Fruit fly (Drosophila melanogaster) whole organism, embryonic: ENCODE measurements around the gene CG31347.

Experiments
- B-H2 ChIP-seq: fragments of 200-800 bp; sonication (Bioruptor generic); optimal IDR thresholded peaks from 2 replicates; lab custom pipeline; 2018; ENCODE audit warnings: missing biosample characterization, mild to moderate bottlenecking, missing genetic modification characterization
- Bdp1 ChIP-seq: fragments of 200-800 bp; sonication (Bioruptor generic); optimal IDR thresholded peaks from 3 replicates; lab custom pipeline; 2016; ENCODE audit warnings: missing biosample characterization, missing genetic modification characterization
- CG11247 ChIP-seq: fragments of 200-800 bp; sonication (Bioruptor generic); IDR thresholded peaks from 2 replicates; pipeline ENCODE4 v1.3.6; 2022; ENCODE audit warnings: missing biosample characterization, missing genetic modification characterization
- CG11456 ChIP-seq: fragments of 200-800 bp; sonication (Bioruptor generic); IDR thresholded peaks from 3 replicates; pipeline ENCODE4 v1.3.6; 2022; ENCODE audit warnings: missing biosample characterization, missing genetic modification characterization
- CG12942 ChIP-seq: fragments of 200-800 bp; sonication (Bioruptor generic); optimal IDR thresholded peaks from 3 replicates; lab custom pipeline; 2016; ENCODE audit warnings: missing biosample characterization, missing genetic modification characterization
- CG15269 ChIP-seq: fragments of 200-800 bp; sonication (Bioruptor generic); optimal IDR thresholded peaks from 2 replicates; lab custom pipeline; 2018; ENCODE audit warnings: missing biosample characterization, mild to moderate bottlenecking, missing genetic modification characterization, moderate library complexity
- CG15514 ChIP-seq: fragments of 200-800 bp; sonication (Bioruptor generic); optimal IDR thresholded peaks from 3 replicates; lab custom pipeline; 2017; ENCODE audit warnings: missing biosample characterization, missing genetic modification characterization, mild to moderate bottlenecking, moderate library complexity, missing genetic modification reagents
- CG17829 ChIP-seq: fragments of 200-800 bp; optimal IDR thresholded peaks from 2 replicates; lab custom pipeline; 2019; ENCODE audit warnings: missing biosample characterization, mild to moderate bottlenecking, missing genetic modification characterization, moderate library complexity
- CG18262 ChIP-seq: fragments of 200-800 bp; optimal IDR thresholded peaks from 3 replicates; lab custom pipeline; 2019; ENCODE audit warnings: missing biosample characterization, mild to moderate bottlenecking, missing genetic modification characterization, moderate library complexity
- CG1832 ChIP-seq: fragments of 200-800 bp; sonication (Bioruptor generic); optimal IDR thresholded peaks from 2 replicates; lab custom pipeline; 2017; ENCODE audit warnings: missing biosample characterization, mild to moderate bottlenecking, missing genetic modification characterization, inconsistent platforms
- CG2116 ChIP-seq: fragments of 200-800 bp; sonication (Bioruptor generic); optimal IDR thresholded peaks from 3 replicates; lab custom pipeline; 2018; ENCODE audit warnings: missing biosample characterization, mild to moderate bottlenecking, missing genetic modification characterization
- CG2712 ChIP-seq: fragments of 200-800 bp; optimal IDR thresholded peaks from 3 replicates; lab custom pipeline; 2019; ENCODE audit warnings: missing biosample characterization, mild to moderate bottlenecking, missing genetic modification characterization, moderate library complexity
- CG30403 ChIP-seq: fragments of 200-800 bp; sonication (Bioruptor generic); optimal IDR thresholded peaks from 3 replicates; lab custom pipeline; 2016; ENCODE audit warnings: missing biosample characterization, missing genetic modification characterization
- CG3163 ChIP-seq: fragments of 200-800 bp; sonication (Bioruptor generic); optimal IDR thresholded peaks from 3 replicates; lab custom pipeline; 2016; ENCODE audit warnings: missing biosample characterization, missing genetic modification characterization
- CG32532 ChIP-seq: fragments of 200-800 bp; sonication (Bioruptor generic); IDR thresholded peaks from 2 replicates; pipeline ENCODE4 v1.3.6; 2022; ENCODE audit warnings: missing biosample characterization, missing genetic modification characterization
- CG5245 ChIP-seq: fragments of 200-800 bp; sonication (Bioruptor generic); optimal IDR thresholded peaks from 3 replicates; lab custom pipeline; 2016; ENCODE audit warnings: missing biosample characterization, missing genetic modification characterization
- CG7987 ChIP-seq: fragments of 200-800 bp; sonication (Bioruptor generic); optimal IDR thresholded peaks from 2 replicates; lab custom pipeline; 2018; ENCODE audit warnings: missing biosample characterization, mild to moderate bottlenecking, missing genetic modification characterization, moderate library complexity
- CG8290 ChIP-seq, 3 experiments: fragments of 200-800 bp; sonication (Bioruptor generic); optimal IDR thresholded peaks; 2 replicates each; lab custom pipeline; 2016 to 2019; ENCODE audit warnings: missing biosample characterization in 3 of 3, missing genetic modification characterization in 3 of 3, mild to moderate bottlenecking in 2 of 3, moderate library complexity in 1 of 3
- CTCF ChIP-seq: fragments of 200-800 bp; sonication (Bioruptor generic); optimal IDR thresholded peaks from 2 replicates; lab custom pipeline; 2017; ENCODE audit warnings: missing biosample characterization, mild to moderate bottlenecking, missing genetic modification characterization, moderate library complexity
- CoRest ChIP-seq: fragments of 200-800 bp; sonication (Bioruptor generic); optimal IDR thresholded peaks from 3 replicates; lab custom pipeline; 2018; ENCODE audit warnings: missing biosample characterization, mild to moderate bottlenecking, missing genetic modification characterization, moderate library complexity
- D19A ChIP-seq: fragments of 200-800 bp; optimal IDR thresholded peaks from 3 replicates; lab custom pipeline; 2019; ENCODE audit warnings: missing biosample characterization, mild to moderate bottlenecking, missing genetic modification characterization, moderate library complexity
- Deaf1 ChIP-seq: fragments of 200-800 bp; optimal IDR thresholded peaks from 3 replicates; lab custom pipeline; 2019; ENCODE audit warnings: missing biosample characterization, mild to moderate bottlenecking, missing genetic modification characterization, moderate library complexity
- Dp ChIP-seq: fragments of 200-800 bp; sonication (Bioruptor generic); optimal IDR thresholded peaks from 2 replicates; lab custom pipeline; 2018; ENCODE audit warnings: missing biosample characterization, mild to moderate bottlenecking, missing genetic modification characterization, moderate library complexity
- Hmr ChIP-seq: fragments of 200-800 bp; sonication (Bioruptor generic); optimal IDR thresholded peaks from 3 replicates; lab custom pipeline; 2017; ENCODE audit warnings: mild to moderate bottlenecking, missing biosample characterization, missing genetic modification reagents, missing genetic modification characterization
- Hr51 ChIP-seq, 2 experiments: fragments of 200-800 bp; sonication (Bioruptor generic); optimal IDR thresholded peaks; 2 replicates in 1 of 2; 3 replicates in 1 of 2; lab custom pipeline; 2016 to 2018; ENCODE audit warnings: missing biosample characterization in 2 of 2, missing genetic modification characterization in 2 of 2, mild to moderate bottlenecking in 1 of 2, moderate library complexity in 1 of 2
- Max ChIP-seq: fragments of 200-800 bp; sonication (Bioruptor generic); optimal IDR thresholded peaks from 2 replicates; lab custom pipeline; 2016; ENCODE audit warnings: missing biosample characterization, mild to moderate bottlenecking, missing genetic modification characterization
- Myb ChIP-seq: fragments of 200-800 bp; sonication (Bioruptor generic); optimal IDR thresholded peaks from 2 replicates; lab custom pipeline; 2016; ENCODE audit warnings: missing biosample characterization, missing genetic modification characterization
- NFAT ChIP-seq: fragments of 200-800 bp; sonication (Bioruptor generic); IDR thresholded peaks from 2 replicates; pipeline ENCODE4 v1.3.6; 2022; ENCODE audit warnings: missing biosample characterization, missing genetic modification characterization
- Nf-YC ChIP-seq: fragments of 200-800 bp; optimal IDR thresholded peaks from 3 replicates; lab custom pipeline; 2019; ENCODE audit warnings: missing biosample characterization, mild to moderate bottlenecking, missing genetic modification characterization, moderate library complexity
- PHDP ChIP-seq: fragments of 200-800 bp; sonication (Bioruptor generic); optimal IDR thresholded peaks from 3 replicates; lab custom pipeline; 2018; ENCODE audit warnings: missing biosample characterization, mild to moderate bottlenecking, missing genetic modification characterization, moderate library complexity
- Pdp1 ChIP-seq, 2 experiments: fragments of 200-800 bp; sonication (Bioruptor generic); optimal IDR thresholded peaks; 3 replicates each; lab custom pipeline; 2016; ENCODE audit warnings: missing biosample characterization in 2 of 2, missing genetic modification characterization in 2 of 2, mild to moderate bottlenecking in 1 of 2, moderate library complexity in 1 of 2
- Rfx ChIP-seq: fragments of 200-800 bp; sonication (Bioruptor generic); IDR thresholded peaks from 2 replicates; pipeline ENCODE4 v1.3.6; 2022; ENCODE audit warnings: missing biosample characterization, missing genetic modification characterization
- Sox102F ChIP-seq: fragments of 200-800 bp; sonication (Bioruptor generic); optimal IDR thresholded peaks from 2 replicates; lab custom pipeline; 2018; ENCODE audit warnings: missing biosample characterization, mild to moderate bottlenecking, missing genetic modification characterization, moderate library complexity
- amos ChIP-seq: fragments of 200-800 bp; sonication (Bioruptor generic); IDR thresholded peaks from 2 replicates; pipeline ENCODE4 v1.3.6; 2022; ENCODE audit warnings: missing biosample characterization, missing genetic modification characterization; ENCODE audit not compliant: partially characterized antibody
- aop ChIP-seq: fragments of 200-800 bp; sonication (Bioruptor generic); IDR thresholded peaks from 2 replicates; pipeline ENCODE4 v1.3.6; 2022; ENCODE audit warnings: missing biosample characterization, missing genetic modification characterization
- caup ChIP-seq: fragments of 200-800 bp; sonication (Bioruptor generic); optimal IDR thresholded peaks from 3 replicates; lab custom pipeline; 2017; ENCODE audit warnings: missing biosample characterization, mild to moderate bottlenecking, missing genetic modification characterization, moderate library complexity; ENCODE audit not compliant: severe bottlenecking
- chinmo ChIP-seq: fragments of 200-800 bp; sonication (Bioruptor generic); IDR thresholded peaks from 4 replicates; pipeline ENCODE4 v1.3.6; 2022; ENCODE audit warnings: missing biosample characterization, missing genetic modification characterization; ENCODE audit not compliant: partially characterized antibody
- da ChIP-seq: fragments of 200-800 bp; sonication (Bioruptor generic); optimal IDR thresholded peaks from 2 replicates; lab custom pipeline; 2016; ENCODE audit warnings: missing biosample characterization, missing genetic modification characterization
- dpn ChIP-seq, 2 experiments: fragments of 200-800 bp; sonication (Bioruptor generic); optimal IDR thresholded peaks; 3 replicates each; lab custom pipeline; 2016; ENCODE audit warnings: missing biosample characterization in 2 of 2, missing genetic modification characterization in 2 of 2
- dysf ChIP-seq: fragments of 200-800 bp; sonication (Bioruptor generic); IDR thresholded peaks from 3 replicates; pipeline ENCODE4 v1.3.6; 2022; ENCODE audit warnings: missing biosample characterization, missing genetic modification characterization
- eyg ChIP-seq: fragments of 200-800 bp; sonication (Bioruptor generic); optimal IDR thresholded peaks from 3 replicates; lab custom pipeline; 2016; ENCODE audit warnings: missing biosample characterization, missing genetic modification characterization
- gem ChIP-seq: fragments of 200-800 bp; sonication (Bioruptor generic); optimal IDR thresholded peaks from 2 replicates; lab custom pipeline; 2019; ENCODE audit warnings: missing biosample characterization, mild to moderate bottlenecking, missing genetic modification characterization, moderate library complexity
- insv ChIP-seq, 2 experiments: fragments of 200-800 bp; sonication (Bioruptor generic); optimal IDR thresholded peaks; 3 replicates each; lab custom pipeline; 2016 to 2018; ENCODE audit warnings: missing biosample characterization in 2 of 2, missing genetic modification characterization in 2 of 2
- lbe ChIP-seq: fragments of 200-800 bp; sonication (Bioruptor generic); optimal IDR thresholded peaks from 2 replicates; lab custom pipeline; 2016; ENCODE audit warnings: missing biosample characterization, mild to moderate bottlenecking, missing genetic modification characterization
- onecut ChIP-seq: fragments of 200-800 bp; sonication (Bioruptor generic); IDR thresholded peaks from 2 replicates; pipeline ENCODE4 v1.3.6; 2022; ENCODE audit warnings: missing biosample characterization, missing genetic modification characterization
- row ChIP-seq: fragments of 200-800 bp; sonication (Bioruptor generic); IDR thresholded peaks from 3 replicates; pipeline ENCODE4 v1.3.6; 2022; ENCODE audit warnings: missing biosample characterization, missing genetic modification characterization
- sob ChIP-seq: fragments of 200-800 bp; sonication (Bioruptor generic); IDR thresholded peaks from 2 replicates; pipeline ENCODE4 v1.3.6; 2022; ENCODE audit warnings: missing biosample characterization, missing genetic modification characterization
- sug ChIP-seq: fragments of 200-800 bp; optimal IDR thresholded peaks from 2 replicates; lab custom pipeline; 2019; ENCODE audit warnings: missing biosample characterization, mild to moderate bottlenecking, missing genetic modification characterization, moderate library complexity
- unpg ChIP-seq: fragments of 200-800 bp; sonication (Bioruptor generic); optimal IDR thresholded peaks from 3 replicates; lab custom pipeline; 2018; ENCODE audit warnings: missing biosample characterization, mild to moderate bottlenecking, missing genetic modification characterization, moderate library complexity

Gene CG31347

dm6 chr3R:12723759-12724158 is 31.4 kb upstream of the CG31347 start:
- peak; percentile 69; the same call in 1 of the 2 replicates for TF ChIP-seq CG32532
- TF ChIP-seq unpg = peak; percentile 22
- peak; percentile 24 for TF ChIP-seq CG18262 (tag; lab: Kevin White, UChicago)
- peak; percentile 4 for TF ChIP-seq D19A
- no peak for TF ChIP-seq CG2116 (GFP tag; lab: Kevin White, UChicago)
- TF ChIP-seq Hmr = peak; percentile 22
- TF ChIP-seq aop = no peak
- peak; percentile 25 for TF ChIP-seq B-H2 (GFP tag; lab: Kevin White, UChicago)
- no peak for TF ChIP-seq row (GFP tag; lab: Robert Waterston, UW)
- TF ChIP-seq NFAT (GFP tag; lab: Robert Waterston, UW) = peak; percentile 30; the same call in 1 of the 2 replicates
- TF ChIP-seq CG12942 (GFP tag; lab: Kevin White, UChicago) = no peak
- peak; percentile 25; the same call in 1 of the 2 replicates for TF ChIP-seq Rfx (GFP tag; lab: Robert Waterston, UW)
- TF ChIP-seq Sox102F (GFP tag; lab: Kevin White, UChicago) = peak; percentile 28
- TF ChIP-seq insv (GFP tag; optimal IDR thresholded peaks at IDR 0.05; lab: Kevin White, UChicago) = no peak
- 0 out of 2 replicates have a peak, but pooled peaks have one; percentile 11 for TF ChIP-seq sob
- TF ChIP-seq CG1832 = no peak
- TF ChIP-seq CG7987 (GFP tag; lab: Kevin White, UChicago) = peak; percentile 19
- TF ChIP-seq CG30403 (GFP tag; lab: Kevin White, UChicago) = peak; percentile 2
- peak; percentile 68; the same call in 2 of the 3 replicates for TF ChIP-seq CG11456 (GFP tag; lab: Robert Waterston, UW)
- peak; percentile 20 for TF ChIP-seq CG15514 (GFP tag; lab: Kevin White, UChicago)
- TF ChIP-seq PHDP (tag; lab: Kevin White, UChicago) = peak; percentile 23
- peak; percentile 9 for TF ChIP-seq Dp (GFP tag; lab: Kevin White, UChicago)
- TF ChIP-seq CG17829 (tag; lab: Kevin White, UChicago) = peak; percentile 18
- peak; percentile 9; the same call in 1 of the 3 replicates for TF ChIP-seq dysf (GFP tag; lab: Robert Waterston, UW)
- no peak for TF ChIP-seq da (GFP tag; lab: Kevin White, UChicago)
- TF ChIP-seq CG5245 (GFP tag; lab: Kevin White, UChicago) = peak; percentile 18
- TF ChIP-seq lbe = peak; percentile 68
- no peak for TF ChIP-seq CG8290 (GFP tag; optimal IDR thresholded peaks at IDR 0.05; lab: Kevin White, UChicago)
- peak in 1 of 2 experiments; percentile 21 for TF ChIP-seq CG8290 (tag; optimal IDR thresholded peaks at IDR 0.05; lab: Kevin White, UChicago)
- peak; percentile 36 for TF ChIP-seq CG15269 (tag; lab: Kevin White, UChicago)
- TF ChIP-seq amos (GFP tag; lab: Robert Waterston, UW) = no peak
- TF ChIP-seq Myb = peak; percentile 86
- peak; percentile 39 for TF ChIP-seq gem (tag; lab: Kevin White, UChicago)
- peak; percentile 19 for TF ChIP-seq CoRest (tag; lab: Kevin White, UChicago)
- TF ChIP-seq chinmo = peak; percentile 53; the same call in 1 of the 4 replicates
- peak; percentile 18 for TF ChIP-seq CG2712 (tag; lab: Kevin White, UChicago)
- TF ChIP-seq eyg (GFP tag; lab: Kevin White, UChicago) = no peak
- peak in 1 of 2 experiments; percentile 37 for TF ChIP-seq Pdp1 (GFP tag; optimal IDR thresholded peaks at IDR 0.05; lab: Kevin White, UChicago)
- peak; percentile 10 for TF ChIP-seq Deaf1 (tag; lab: Kevin White, UChicago)
- TF ChIP-seq dpn (GFP tag; optimal IDR thresholded peaks at IDR 0.05; lab: Kevin White, UChicago) = peak in 1 of 2 experiments; percentile 15
- TF ChIP-seq onecut (GFP tag; lab: Robert Waterston, UW) = peak; percentile 9; the same call in 1 of the 2 replicates
- TF ChIP-seq CG11247 (GFP tag; lab: Robert Waterston, UW) = 0 out of 2 replicates have a peak, but pooled peaks have one; percentile 27
- TF ChIP-seq CG3163 = no peak
- no peak for TF ChIP-seq Bdp1 (GFP tag; lab: Kevin White, UChicago)
- peak; percentile 97 for TF ChIP-seq CTCF
- no peak for TF ChIP-seq Max (GFP tag; lab: Kevin White, UChicago)
- peak; percentile 10 for TF ChIP-seq sug (tag; lab: Kevin White, UChicago)
- peak; percentile 6 for TF ChIP-seq caup
- peak; percentile 29 for TF ChIP-seq Nf-YC
- TF ChIP-seq Hr51 (GFP tag; optimal IDR thresholded peaks at IDR 0.05; lab: Kevin White, UChicago) = peak in 1 of 2 experiments; percentile 16
